Worm (Caenorhabditis elegans) whole organism, late embryonic: Measurements from ENCODE around the gene F54D5.3.
A peak's percentile ranks its signal among the peaks of the same experiment; 100 is the strongest.

Source experiments
- F13H6.1 ChIP-seq: sonication (generic microtip); optimal IDR thresholded peaks from 2 replicates; lab custom pipeline; 2016; ENCODE audit warnings: missing genetic modification characterization, missing compliant biosample characterization
- T23F11.4 ChIP-seq: fragments of 200-800 bp; sonication (Bioruptor generic); optimal IDR thresholded peaks from 2 replicates; lab custom pipeline; 2018; ENCODE audit warnings: mild to moderate bottlenecking, missing genetic modification characterization, missing compliant biosample characterization
- ahr-1 ChIP-seq: sonication (generic microtip); optimal IDR thresholded peaks from 2 replicates; lab custom pipeline; 2016; ENCODE audit warnings: missing genetic modification characterization, missing compliant biosample characterization
- ama-1 ChIP-seq: fragments of 150-350 bp; optimal IDR thresholded peaks from 2 replicates; lab custom pipeline; 2014
- ceh-18 ChIP-seq: sonication (generic microtip); optimal IDR thresholded peaks from 2 replicates; lab custom pipeline; 2016; ENCODE audit warnings: missing genetic modification characterization, missing compliant biosample characterization
- ceh-19 ChIP-seq: fragments of 200-800 bp; sonication (Bioruptor generic); optimal IDR thresholded peaks from 2 replicates; lab custom pipeline; 2018; ENCODE audit warnings: mild to moderate bottlenecking, missing genetic modification characterization, missing compliant biosample characterization
- ceh-2 ChIP-seq: sonication (generic microtip); optimal IDR thresholded peaks from 2 replicates; lab custom pipeline; 2016; ENCODE audit warnings: missing genotype, missing genetic modification characterization, missing compliant biosample characterization
- ceh-24 ChIP-seq: sonication (generic microtip); optimal IDR thresholded peaks from 2 replicates; lab custom pipeline; 2016; ENCODE audit warnings: mild to moderate bottlenecking, missing genetic modification characterization, missing compliant biosample characterization
- ceh-30 ChIP-seq: fragments of 150-350 bp; optimal IDR thresholded peaks from 2 replicates; lab custom pipeline; 2014; ENCODE audit warnings: missing biosample characterization, missing genetic modification characterization
- ceh-31 ChIP-seq: sonication (generic microtip); optimal IDR thresholded peaks from 2 replicates; lab custom pipeline; 2016; ENCODE audit warnings: missing genetic modification characterization, missing compliant biosample characterization
- ceh-34 ChIP-seq: sonication (generic microtip); optimal IDR thresholded peaks from 2 replicates; lab custom pipeline; 2016; ENCODE audit warnings: mild to moderate bottlenecking, missing genetic modification characterization, missing compliant biosample characterization
- ceh-45 ChIP-seq: fragments of 200-800 bp; sonication (Bioruptor generic); IDR thresholded peaks from 2 replicates; pipeline ENCODE4 v1.3.6; 2022; ENCODE audit warnings: missing genetic modification reagents, missing genetic modification characterization, missing compliant biosample characterization
- che-1 ChIP-seq: sonication (generic microtip); optimal IDR thresholded peaks from 2 replicates; lab custom pipeline; 2016; ENCODE audit warnings: mild to moderate bottlenecking, missing genetic modification characterization, missing compliant biosample characterization
- elt-2 ChIP-seq: sonication (generic microtip); optimal IDR thresholded peaks from 2 replicates; lab custom pipeline; 2016; ENCODE audit warnings: missing genetic modification reagents, missing genetic modification characterization, missing compliant biosample characterization
- ets-4 ChIP-seq: sonication (generic microtip); optimal IDR thresholded peaks from 2 replicates; lab custom pipeline; 2016; ENCODE audit warnings: missing genetic modification characterization, missing compliant biosample characterization
- eyg-1 ChIP-seq: sonication (generic microtip); optimal IDR thresholded peaks from 2 replicates; lab custom pipeline; 2016; ENCODE audit warnings: missing genotype, missing genetic modification characterization, missing compliant biosample characterization
- fax-1 ChIP-seq: sonication (generic microtip); optimal IDR thresholded peaks from 2 replicates; lab custom pipeline; 2016; ENCODE audit warnings: missing genotype, missing genetic modification characterization, missing compliant biosample characterization
- fkh-10 ChIP-seq: fragments of 150-350 bp; optimal IDR thresholded peaks from 2 replicates; lab custom pipeline; 2014; ENCODE audit warnings: missing biosample characterization, missing genetic modification reagents, missing genetic modification characterization
- gmeb-2 ChIP-seq: sonication (generic microtip); optimal IDR thresholded peaks from 2 replicates; lab custom pipeline; 2016; ENCODE audit warnings: missing genetic modification characterization, inconsistent platforms, missing compliant biosample characterization
- hlh-15 ChIP-seq: sonication (generic microtip); optimal IDR thresholded peaks from 2 replicates; lab custom pipeline; 2016; ENCODE audit warnings: missing genetic modification characterization, missing compliant biosample characterization
- hlh-30 ChIP-seq: sonication (generic microtip); optimal IDR thresholded peaks from 2 replicates; lab custom pipeline; 2017; ENCODE audit warnings: antibody characterized with exemption, missing genetic modification characterization, missing compliant biosample characterization; ENCODE audit not compliant: insufficient read depth
- hlh-6 ChIP-seq: sonication (generic microtip); optimal IDR thresholded peaks from 2 replicates; lab custom pipeline; 2016; ENCODE audit warnings: missing genotype, missing genetic modification characterization, missing compliant biosample characterization
- hlh-8 ChIP-seq: sonication (generic microtip); optimal IDR thresholded peaks from 2 replicates; lab custom pipeline; 2016; ENCODE audit warnings: missing genotype, missing genetic modification characterization, missing compliant biosample characterization
- lim-6 ChIP-seq: sonication (generic microtip); optimal IDR thresholded peaks from 2 replicates; lab custom pipeline; 2016; ENCODE audit warnings: missing genetic modification characterization, missing compliant biosample characterization
- nfya-1 ChIP-seq: sonication (generic microtip); optimal IDR thresholded peaks from 2 replicates; lab custom pipeline; 2017; ENCODE audit warnings: missing genetic modification characterization, mild to moderate bottlenecking, missing compliant biosample characterization, antibody characterized with exemption, moderate library complexity
- nhr-232 ChIP-seq: sonication (generic microtip); optimal IDR thresholded peaks from 2 replicates; lab custom pipeline; 2016; ENCODE audit warnings: missing genetic modification characterization, missing compliant biosample characterization
- odd-2 ChIP-seq: sonication (generic microtip); optimal IDR thresholded peaks from 2 replicates; lab custom pipeline; 2017; ENCODE audit warnings: antibody characterized with exemption, mild to moderate bottlenecking, missing genetic modification characterization, missing compliant biosample characterization
- pag-3 ChIP-seq: sonication (generic microtip); optimal IDR thresholded peaks from 2 replicates; lab custom pipeline; 2016; ENCODE audit warnings: missing compliant biosample characterization, missing genetic modification characterization, borderline replicate concordance
- sdc-2 ChIP-seq: sonication (generic microtip); optimal IDR thresholded peaks from 2 replicates; lab custom pipeline; 2016; ENCODE audit warnings: missing genotype, missing genetic modification characterization, missing compliant biosample characterization
- sox-4 ChIP-seq: sonication (generic microtip); optimal IDR thresholded peaks from 2 replicates; lab custom pipeline; 2017; ENCODE audit warnings: mild to moderate bottlenecking, missing genetic modification characterization, inconsistent platforms, missing compliant biosample characterization
- tbx-2 ChIP-seq: sonication (generic microtip); optimal IDR thresholded peaks from 2 replicates; lab custom pipeline; 2016; ENCODE audit warnings: missing genetic modification characterization, missing compliant biosample characterization
- tbx-7 ChIP-seq: sonication (generic microtip); optimal IDR thresholded peaks from 2 replicates; lab custom pipeline; 2016; ENCODE audit warnings: missing genotype, missing genetic modification characterization, missing compliant biosample characterization
- unc-42 ChIP-seq: sonication (generic microtip); optimal IDR thresholded peaks from 2 replicates; lab custom pipeline; 2016; ENCODE audit warnings: missing genotype, missing genetic modification characterization, missing compliant biosample characterization
- unc-86 ChIP-seq: sonication (generic microtip); optimal IDR thresholded peaks from 2 replicates; lab custom pipeline; 2016; ENCODE audit warnings: missing genetic modification characterization, missing compliant biosample characterization
- ztf-16 ChIP-seq: sonication (generic microtip); optimal IDR thresholded peaks from 2 replicates; lab custom pipeline; 2017; ENCODE audit warnings: missing genetic modification characterization, missing compliant biosample characterization

Gene F54D5.3

DNA sequence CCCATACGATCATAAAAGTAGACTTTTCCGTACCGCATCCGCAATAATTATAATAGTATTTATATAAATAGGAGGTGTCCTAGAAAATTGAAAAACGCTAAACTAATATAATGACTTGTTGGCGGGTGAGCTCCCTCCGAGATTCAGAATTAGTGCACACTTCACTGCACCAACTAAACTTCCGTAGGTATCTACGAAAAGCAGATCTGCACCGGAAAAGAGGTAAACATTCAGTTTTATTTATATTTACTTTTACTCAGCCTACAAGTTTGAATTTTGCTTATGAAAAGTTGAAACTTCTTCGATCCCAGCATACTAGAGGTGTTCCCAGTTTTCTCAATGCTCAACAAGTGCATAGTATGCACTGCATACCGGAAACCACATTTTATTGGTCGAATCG is 20.4 kb downstream of the F54D5.3 start, which contains the start of gene F07A11.1:
Gene F07A11.1 (minus strand): TSS at position 101 of the 400 bp plus-strand sequence.
- TF ChIP-seq ahr-1 (tag; lab: Kevin White, UChicago): no peak
- no peak for TF ChIP-seq ceh-45
- TF ChIP-seq sox-4 (tag; lab: Kevin White, UChicago): no peak
- TF ChIP-seq odd-2 (tag; lab: Kevin White, UChicago): no peak
- TF ChIP-seq F13H6.1: no peak
- no peak for TF ChIP-seq unc-86 (tag; lab: Kevin White, UChicago)
- TF ChIP-seq hlh-8 (tag; lab: Kevin White, UChicago): no peak
- TF ChIP-seq ets-4: no peak
- no peak for TF ChIP-seq gmeb-2
- no peak for TF ChIP-seq ztf-16 (tag; lab: Kevin White, UChicago)
- no peak for TF ChIP-seq fax-1 (tag; lab: Kevin White, UChicago)
- no peak for TF ChIP-seq ceh-30
- TF ChIP-seq ceh-24 (tag; lab: Kevin White, UChicago): no peak
- no peak for TF ChIP-seq nfya-1
- no peak for TF ChIP-seq ceh-34 (tag; lab: Kevin White, UChicago)
- TF ChIP-seq nhr-232: no peak
- TF ChIP-seq, all 69 proteins: peak for 0

DNA sequence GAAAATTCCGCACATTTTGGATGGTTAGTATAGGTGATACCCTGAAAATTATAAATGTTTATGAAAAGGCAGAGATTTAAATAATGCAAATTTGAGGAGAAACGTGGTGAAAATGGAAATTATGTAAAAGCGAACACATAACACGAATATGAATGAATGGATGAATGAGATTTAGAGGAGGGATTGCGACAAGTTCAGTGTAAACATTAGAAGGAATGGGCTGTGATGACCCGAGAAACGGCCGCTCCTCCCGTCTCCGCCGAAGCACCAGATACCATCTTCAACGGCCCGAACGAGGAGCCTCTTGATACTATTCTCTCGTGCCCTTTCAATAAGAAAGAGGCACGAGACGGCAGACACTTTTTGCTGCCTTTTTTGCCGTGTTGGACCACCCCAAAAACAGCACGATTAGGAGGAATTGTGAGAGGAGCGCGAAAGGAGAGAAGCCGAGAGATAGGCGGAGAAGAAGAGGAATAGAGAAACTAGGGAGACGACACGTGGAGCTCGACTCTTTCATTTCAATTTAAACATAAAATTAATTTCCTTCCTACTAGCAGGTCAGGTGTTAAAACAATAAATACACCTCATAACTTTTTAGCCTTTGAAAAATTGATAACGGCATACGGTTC is 23.9 kb downstream of the F54D5.3 start, which contains the start of gene gfat-1:
Gene gfat-1 (minus strand): TSS at position 51 of the 629 bp plus-strand sequence.
- TF ChIP-seq tbx-2 (peak; percentile 33), nfya-1 (peak; percentile 15), eyg-1 (tag; lab: Kevin White, UChicago) (no peak), hlh-30 (tag; lab: Kevin White, UChicago) (peak; percentile 16), fkh-10 (GFP tag; lab: Kevin White, UChicago) (no peak), ceh-31 (tag; lab: Kevin White, UChicago) (peak; percentile 14)
- TF ChIP-seq, all 69 proteins: peak for 4

DNA sequence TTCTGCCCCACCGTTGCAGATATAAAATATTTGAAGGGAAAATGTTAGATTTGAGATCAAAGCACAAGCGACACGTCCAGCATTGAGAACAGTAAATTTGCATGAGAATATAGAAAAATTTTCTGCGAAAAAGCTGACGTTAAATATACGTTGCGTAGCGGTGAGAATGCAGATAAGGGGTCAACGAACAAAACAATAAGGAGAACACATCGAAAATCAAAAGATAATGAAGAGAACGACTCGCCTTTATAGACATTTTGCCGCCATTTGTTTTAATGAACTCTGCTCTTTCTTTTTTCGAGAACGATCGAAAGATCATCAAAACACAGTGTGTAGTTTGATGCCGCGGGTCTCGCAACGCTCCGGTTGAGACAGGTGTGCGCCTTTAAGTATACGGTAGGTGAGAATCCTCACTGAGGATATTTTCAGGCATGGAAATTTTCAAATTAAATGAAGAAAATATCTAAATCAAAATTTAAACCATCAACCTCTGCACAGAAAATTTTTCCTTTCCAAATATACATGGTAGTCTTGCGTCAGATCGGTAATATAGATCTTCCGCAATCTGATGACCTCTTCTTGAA is 24.6 kb downstream of the F54D5.3 start:
- TF ChIP-seq pag-3 (tag; lab: Kevin White, UChicago): no peak
- TF ChIP-seq ceh-19 (GFP tag; lab: Kevin White, UChicago): no peak
- peak; percentile 49 for TF ChIP-seq elt-2 (tag; lab: Kevin White, UChicago)
- TF ChIP-seq ceh-18 (tag; lab: Kevin White, UChicago): no peak
- TF ChIP-seq lim-6: no peak
- TF ChIP-seq hlh-8 (tag; lab: Kevin White, UChicago): no peak

DNA sequence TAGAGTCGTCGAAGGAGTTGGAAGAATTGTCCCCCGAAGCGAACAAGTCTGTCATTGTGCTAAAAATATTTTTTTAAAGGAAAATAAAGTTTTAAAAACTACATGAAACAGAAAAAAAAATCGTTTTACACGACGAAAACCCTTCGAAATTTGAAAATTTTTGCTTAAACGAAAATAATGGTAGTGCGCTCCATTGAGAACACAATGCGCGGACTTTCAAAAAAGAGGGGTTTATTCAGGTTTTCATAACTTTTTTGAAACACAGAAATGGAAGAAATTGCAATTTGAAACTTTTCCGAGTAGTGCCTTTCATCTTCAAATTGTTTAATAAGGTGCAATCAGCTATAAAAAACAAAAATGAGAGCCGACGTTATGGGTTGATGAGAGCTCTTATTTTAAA is 28.1 kb downstream of the F54D5.3 start, which contains the start of gene npp-5:
Gene npp-5 (minus strand): TSS at position 59 of the 400 bp plus-strand sequence.
- TF ChIP-seq sdc-2 (tag; lab: Kevin White, UChicago): no peak
- TF ChIP-seq elt-2 (tag; lab: Kevin White, UChicago): peak; percentile 3
- TF ChIP-seq F13H6.1: no peak

DNA sequence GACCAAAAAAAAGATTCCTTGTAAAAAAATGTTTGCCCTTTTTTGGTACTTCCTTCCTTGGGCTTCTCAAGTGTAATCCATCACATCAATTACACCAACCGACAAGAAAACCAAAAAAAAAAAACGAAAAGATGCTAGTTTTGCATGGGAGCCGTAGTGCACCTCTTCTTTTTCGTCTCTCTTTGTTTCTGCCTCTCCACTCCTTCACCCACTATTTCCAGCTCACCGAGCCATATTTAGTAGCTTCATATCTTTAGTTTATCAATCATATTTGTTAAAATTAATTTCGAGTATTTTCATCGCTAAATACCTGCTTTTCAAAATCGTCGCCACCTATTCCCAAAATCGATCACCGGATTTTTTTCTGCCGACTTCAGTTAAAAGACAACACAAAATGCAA is 29.1 kb downstream of the F54D5.3 start, which contains the start of gene F07A11.4:
Gene F07A11.4 (plus strand): TSS at position 301 of the 400 bp plus-strand sequence.
- no peak for TF ChIP-seq hlh-6 (tag; lab: Kevin White, UChicago)
- TF ChIP-seq che-1 (tag; lab: Kevin White, UChicago): no peak
- TF ChIP-seq ceh-31 (tag; lab: Kevin White, UChicago): no peak
- TF ChIP-seq tbx-7: no peak
- TF ChIP-seq T23F11.4 (GFP tag; lab: Kevin White, UChicago): no peak
- TF ChIP-seq ama-1: no peak
- TF ChIP-seq odd-2 (tag; lab: Kevin White, UChicago): no peak
- TF ChIP-seq ceh-2 (tag; lab: Kevin White, UChicago): no peak
- no peak for TF ChIP-seq hlh-15 (tag; lab: Kevin White, UChicago)
- TF ChIP-seq ets-4: no peak
- no peak for TF ChIP-seq unc-42 (tag; lab: Kevin White, UChicago)
- TF ChIP-seq fax-1 (tag; lab: Kevin White, UChicago): no peak
- no peak for TF ChIP-seq eyg-1 (tag; lab: Kevin White, UChicago)
